Worm (Caenorhabditis elegans) whole organism, L1 larva: ENCODE results near the gene srx-17.

Experiments
- blmp-1 ChIP-seq: fragments of 150-350 bp; optimal IDR thresholded peaks from 2 replicates; lab custom pipeline; 2014; ENCODE audit warnings: missing biosample characterization, missing genetic modification characterization
- ceh-88 ChIP-seq: fragments of 200-800 bp; sonication (Bioruptor generic); IDR thresholded peaks from 2 replicates; pipeline ENCODE4 v1.3.6; 2022; ENCODE audit warnings: missing genetic modification characterization, missing compliant biosample characterization
- lin-39 ChIP-seq: fragments of 150-350 bp; optimal IDR thresholded peaks from 2 replicates; lab custom pipeline; 2014; ENCODE audit warnings: missing biosample characterization, missing genetic modification reagents, missing genetic modification characterization
- pqm-1 ChIP-seq: sonication (generic microtip); optimal IDR thresholded peaks from 3 replicates; lab custom pipeline; 2017; ENCODE audit warnings: missing biosample characterization, missing genetic modification characterization
- unc-130 ChIP-seq: fragments of 150-350 bp; optimal IDR thresholded peaks from 2 replicates; lab custom pipeline; 2017; ENCODE audit warnings: missing biosample characterization, missing genetic modification characterization, inconsistent platforms

DNA sequence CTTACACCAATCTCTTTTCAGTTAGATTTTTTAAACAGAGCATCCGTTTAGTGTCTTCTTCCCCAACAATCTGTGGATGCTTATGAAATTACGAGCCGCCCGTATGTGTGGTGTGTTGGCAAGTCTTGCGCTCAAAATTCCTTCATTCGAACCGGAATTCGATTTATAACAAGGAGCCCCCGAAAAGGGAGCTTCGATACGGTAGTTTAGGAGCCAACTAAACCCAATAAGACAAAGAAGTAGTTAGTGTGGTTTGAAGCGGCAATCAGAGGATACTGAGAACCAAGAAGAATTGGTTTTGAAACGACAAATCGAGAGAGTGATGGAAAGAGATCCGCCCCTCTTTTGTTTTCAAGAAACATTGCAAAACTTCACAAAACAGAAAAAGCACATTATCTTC, 28.7 kb upstream of the srx-17 start:
- no peak for TF ChIP-seq ceh-88 (GFP tag; lab: Robert Waterston, UW)
- no peak for TF ChIP-seq blmp-1
- no peak for TF ChIP-seq pqm-1 (tag; lab: Kevin White, UChicago)
- TF ChIP-seq lin-39 (tag; lab: Kevin White, UChicago) = no peak
- TF ChIP-seq unc-130 (tag; lab: Kevin White, UChicago) = no peak
